Worm (Caenorhabditis elegans): ENCODE results near the gene ric-8.
A peak's percentile ranks its signal among the peaks of the same experiment; 100 is the strongest.

The ric-8 gene

ce11 chrIV:2600841-2601240, 41.9 kb upstream of the ric-8 start, which contains the start of gene epg-9:
Gene epg-9, plus strand, starts transcription at chrIV:2601141.
- TF ChIP-seq snpc-4 (tag; optimal IDR thresholded peaks at IDR 0.05) (no peak), hmg-11 (tag; optimal IDR thresholded peaks at IDR 0.05) (peak; percentile 16)

DNA sequence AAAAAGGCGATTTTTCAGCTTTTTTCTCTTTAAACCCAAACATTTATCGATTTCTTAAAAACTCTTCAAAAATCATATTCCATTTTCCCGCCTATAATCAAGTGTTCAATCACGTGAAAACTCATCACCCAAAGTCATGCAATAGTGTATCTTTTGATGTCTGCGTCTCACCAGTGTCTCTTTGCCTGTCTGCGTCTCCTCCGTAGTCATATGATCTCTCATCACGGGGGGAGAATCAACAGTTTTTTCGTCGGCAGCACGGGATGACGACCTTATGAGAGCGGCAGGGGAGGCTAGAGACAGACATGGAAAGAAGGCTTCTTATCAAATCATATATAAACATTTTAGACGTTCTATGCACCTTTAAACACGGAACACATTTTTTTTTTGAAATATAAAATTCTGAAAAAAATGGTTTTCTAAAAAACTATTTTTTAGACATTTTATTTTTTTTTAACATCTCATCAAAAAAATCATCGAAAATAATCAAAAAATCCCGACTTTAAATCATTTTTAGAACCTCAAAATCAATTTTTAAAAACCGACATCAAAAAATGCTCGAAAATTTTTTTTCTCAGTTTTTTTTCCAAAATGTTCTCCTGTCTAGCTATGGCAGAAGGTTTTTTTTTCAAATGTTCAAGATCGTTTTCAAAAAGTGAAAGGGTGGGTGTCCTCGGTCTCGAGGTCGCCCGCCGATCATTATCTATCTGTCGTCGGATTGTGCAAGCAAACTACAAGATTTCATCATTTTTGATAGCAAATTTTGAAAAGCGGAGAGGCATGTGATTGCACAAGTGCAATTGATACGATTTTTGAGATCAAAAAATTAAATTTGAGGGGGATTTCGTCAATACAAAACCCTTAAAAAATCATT, 40.5 kb upstream of the ric-8 start:
- TF ChIP-seq nhr-12 (tag; optimal IDR thresholded peaks at IDR 0.05) (no peak), ama-1 (optimal IDR thresholded peaks at IDR 0.05) (peak; percentile 96), unc-62 (GFP tag; optimal IDR thresholded peaks at IDR 0.05) (peak; percentile 86), nhr-76 (tag; optimal IDR thresholded peaks at IDR 0.05) (peak; percentile 51), tbx-2 (tag; optimal IDR thresholded peaks at IDR 0.05) (peak; percentile 81), nhr-28 (tag; optimal IDR thresholded peaks at IDR 0.05) (peak; percentile 72), fkh-10 (GFP tag; optimal IDR thresholded peaks at IDR 0.05) (peak; percentile 55), nhr-237 (tag; optimal IDR thresholded peaks at IDR 0.05) (no peak), ceh-28 (tag; optimal IDR thresholded peaks at IDR 0.05) (peak; percentile 91), ceh-16 (tag; optimal IDR thresholded peaks at IDR 0.05) (no peak), elt-1 (tag; optimal IDR thresholded peaks at IDR 0.05) (peak; percentile 60), nhr-67 (tag; optimal IDR thresholded peaks at IDR 0.05) (no peak), ztf-11 (tag; optimal IDR thresholded peaks at IDR 0.05) (no peak), aly-2 (tag; optimal IDR thresholded peaks at IDR 0.05) (no peak), daf-12 (tag; optimal IDR thresholded peaks at IDR 0.05) (no peak), nhr-43 (tag; optimal IDR thresholded peaks at IDR 0.05; ENCODE audit: poor library complexity, severe bottlenecking) (peak; percentile 98), ceh-9 (tag; optimal IDR thresholded peaks at IDR 0.05) (no peak), fkh-2 (tag; optimal IDR thresholded peaks at IDR 0.05) (no peak), ceh-82 (tag; optimal IDR thresholded peaks at IDR 0.05) (peak; percentile 5), lin-39 (tag; optimal IDR thresholded peaks at IDR 0.05) (peak; percentile 73), snpc-4 (tag; optimal IDR thresholded peaks at IDR 0.05) (peak; percentile 84), lsy-12 (tag; optimal IDR thresholded peaks at IDR 0.05) (peak; percentile 97), mml-1 (tag; optimal IDR thresholded peaks at IDR 0.05) (peak; percentile 86), elt-2 (tag; optimal IDR thresholded peaks at IDR 0.05) (peak; percentile 96), mdl-1 (tag; optimal IDR thresholded peaks at IDR 0.05) (peak; percentile 90), ZK546.5 (tag; optimal IDR thresholded peaks at IDR 0.05) (no peak), ztf-4 (tag; optimal IDR thresholded peaks at IDR 0.05) (peak; percentile 90), eor-1 (tag; optimal IDR thresholded peaks at IDR 0.05) (peak in 1 of 2 experiments; percentile 86), nhr-77 (tag; optimal IDR thresholded peaks at IDR 0.05) (peak; percentile 70), R02D3.7 (tag; optimal IDR thresholded peaks at IDR 0.05) (peak; percentile 70), skn-1 (tag; optimal IDR thresholded peaks at IDR 0.05) (peak; percentile 96), nhr-11 (tag; optimal IDR thresholded peaks at IDR 0.05) (peak; percentile 91), jun-1 (tag; optimal IDR thresholded peaks at IDR 0.05) (peak; percentile 99), lin-15B (tag; optimal IDR thresholded peaks at IDR 0.05) (peak; percentile 82), nfya-1 (tag; optimal IDR thresholded peaks at IDR 0.05; ENCODE audit: insufficient read depth) (peak; percentile 96), nhr-23 (tag; optimal IDR thresholded peaks at IDR 0.05) (peak; percentile 99), hmg-11 (tag; optimal IDR thresholded peaks at IDR 0.05) (peak; percentile 91), sea-2 (GFP tag; optimal IDR thresholded peaks at IDR 0.05) (peak; percentile 22), pha-4 (tag; optimal IDR thresholded peaks at IDR 0.05) (peak; percentile 99), pqm-1 (tag; optimal IDR thresholded peaks at IDR 0.05) (peak; percentile 97), zag-1 (tag; optimal IDR thresholded peaks at IDR 0.05) (peak; percentile 47), unc-39 (tag; optimal IDR thresholded peaks at IDR 0.05) (no peak), egl-27 (tag; optimal IDR thresholded peaks at IDR 0.05) (peak; percentile 79), egl-5 (tag; optimal IDR thresholded peaks at IDR 0.05) (peak; percentile 39), elt-3 (tag; optimal IDR thresholded peaks at IDR 0.05) (peak; percentile 44 to 83 (median 80)), fos-1 (tag; optimal IDR thresholded peaks at IDR 0.05) (peak; percentile 65), nhr-25 (tag; optimal IDR thresholded peaks at IDR 0.05) (peak; percentile 99)

All from whole organism, L3 larva.